Worm (Caenorhabditis elegans) whole organism, L1 larva: ENCODE measurements around the gene C35D10.12.

ENCODE experiments used
- ceh-8 ChIP-seq: fragments of 200-800 bp; sonication (Bioruptor generic); optimal IDR thresholded peaks from 2 replicates; lab custom pipeline; 2018; ENCODE audit warnings: mild to moderate bottlenecking, missing genetic modification characterization, moderate library complexity, missing compliant biosample characterization
- jun-1 ChIP-seq: fragments of 150-350 bp; optimal IDR thresholded peaks from 2 replicates; lab custom pipeline; 2014; ENCODE audit warnings: missing biosample characterization, missing genetic modification reagents, missing genetic modification characterization
- lin-13 ChIP-seq: fragments of 150-350 bp; optimal IDR thresholded peaks from 2 replicates; lab custom pipeline; 2014; ENCODE audit warnings: missing biosample characterization, missing genetic modification reagents, missing genetic modification characterization
- lsy-2 ChIP-seq, 2 experiments: fragments of 150-350 bp; optimal IDR thresholded peaks; 2 replicates each; lab custom pipeline; 2014; ENCODE audit warnings: missing biosample characterization in 2 of 2, missing genetic modification characterization in 2 of 2
- nhr-12 ChIP-seq: sonication (generic microtip); optimal IDR thresholded peaks from 2 replicates; lab custom pipeline; 2017; ENCODE audit warnings: missing biosample characterization, missing genetic modification characterization
- skn-1 ChIP-seq: fragments of 150-350 bp; optimal IDR thresholded peaks from 2 replicates; lab custom pipeline; 2014; ENCODE audit warnings: missing biosample characterization, missing genetic modification characterization
- unc-62 ChIP-seq: fragments of 150-350 bp; optimal IDR thresholded peaks from 2 replicates; lab custom pipeline; 2014; ENCODE audit warnings: missing biosample characterization, missing genetic modification reagents, missing genetic modification characterization
- zip-4 ChIP-seq: fragments of 200-800 bp; sonication (Bioruptor generic); optimal IDR thresholded peaks from 2 replicates; lab custom pipeline; 2018; ENCODE audit warnings: mild to moderate bottlenecking, missing genetic modification characterization, moderate library complexity, missing compliant biosample characterization
- ztf-11 ChIP-seq, 2 experiments: sonication (generic microtip); optimal IDR thresholded peaks; 2 replicates each; lab custom pipeline; 2016 to 2017; ENCODE audit warnings: missing genetic modification characterization in 2 of 2, missing biosample characterization in 1 of 2, missing compliant biosample characterization in 1 of 2

DNA sequence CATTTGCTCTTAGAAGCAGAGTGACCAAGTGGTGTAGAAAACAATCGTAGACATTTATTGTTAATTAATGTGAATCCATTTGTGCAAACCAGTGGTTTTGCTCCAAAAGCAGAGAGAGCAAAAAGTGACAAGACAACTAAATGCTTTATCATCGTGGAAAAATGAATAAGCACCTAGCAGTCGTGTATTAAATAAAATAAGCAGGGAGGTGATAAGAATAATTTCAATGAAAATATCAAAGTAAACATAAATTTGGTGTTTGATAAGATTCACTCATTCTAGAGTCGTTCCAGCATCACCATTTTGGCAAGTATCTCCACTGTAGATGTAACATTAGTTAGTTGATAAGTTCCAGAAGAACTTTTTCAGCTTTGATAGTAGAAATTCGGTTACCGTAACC, 12.7 kb upstream of the C35D10.12 start, which contains the start of gene clec-6:
- TF ChIP-seq unc-62 (no peak), skn-1 (tag; lab: Kevin White, UChicago) (no peak), lin-13 (GFP tag; lab: Kevin White, UChicago) (no peak), zip-4 (GFP tag; lab: Kevin White, UChicago) (no peak), nhr-12 (tag; lab: Kevin White, UChicago) (no peak), ceh-8 (GFP tag; lab: Kevin White, UChicago) (no peak), lsy-2 (tag; optimal IDR thresholded peaks at IDR 0.05; lab: Kevin White, UChicago) (no peak), ztf-11 (tag; optimal IDR thresholded peaks at IDR 0.05; lab: Kevin White, UChicago) (no peak), jun-1 (tag; lab: Kevin White, UChicago) (no peak)
